Worm (Caenorhabditis elegans) whole organism, L4 larva: ENCODE data around the gene sra-13.
"Not testable (repeated sequence)": the region's sequence is repeated elsewhere in the genome, so short reads cannot be mapped to it uniquely, and the experiment has no call there.

Source experiments
- madf-5 ChIP-seq, 2 experiments: fragments of 200-800 bp; sonication (Bioruptor generic); IDR thresholded peaks; 2 replicates each; pipeline ENCODE4 v1.3.6; 2022; ENCODE audit warnings: missing compliant biosample characterization in 2 of 2, missing genetic modification characterization in 2 of 2
- sdz-12 ChIP-seq: fragments of 200-800 bp; sonication (Bioruptor generic); optimal IDR thresholded peaks from 2 replicates; lab custom pipeline; 2018; ENCODE audit warnings: mild to moderate bottlenecking, missing genetic modification characterization, missing compliant biosample characterization
- snpc-4 ChIP-seq: fragments of 150-350 bp; optimal IDR thresholded peaks from 2 replicates; lab custom pipeline; 2014; ENCODE audit warnings: missing biosample characterization, missing genetic modification characterization
- zfp-3 ChIP-seq: fragments of 200-800 bp; sonication (Bioruptor generic); conservative IDR thresholded peaks from 2 replicates; pipeline ENCODE4 v1.3.6; 2022; ENCODE audit warnings: missing genetic modification reagents, missing genetic modification characterization, missing compliant biosample characterization

DNA sequence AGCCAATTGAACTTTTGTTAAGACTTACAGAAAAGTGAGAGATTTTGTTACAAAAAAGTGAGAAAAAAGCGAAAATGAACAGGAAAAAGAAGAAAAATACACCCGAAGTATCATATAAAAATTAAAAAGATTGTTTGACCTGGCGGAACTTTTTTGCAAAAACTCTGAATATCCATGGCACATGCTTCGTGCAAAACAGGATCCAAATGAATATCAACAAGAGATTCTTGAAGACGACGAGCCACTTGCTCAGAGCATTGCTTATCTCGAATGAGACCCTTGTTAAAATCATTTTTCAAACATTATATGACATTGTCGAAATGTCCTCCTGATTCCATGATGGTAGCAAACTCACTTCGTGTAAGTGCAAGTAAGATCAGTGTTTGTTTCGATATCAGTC, 12.3 kb downstream of the sra-13 start, which contains the start of gene F14E5.8:
- TF ChIP-seq snpc-4 (tag; lab: Kevin White, UChicago); zfp-3 (GFP tag; lab: Robert Waterston, UW); sdz-12 (GFP tag; lab: Kevin White, UChicago); madf-5 (GFP tag; IDR thresholded peaks at IDR 0.05; lab: Robert Waterston, UW): not testable (repeated sequence)
